Worm (Caenorhabditis elegans) whole organism, L4 larva: Measurements from ENCODE around the gene C10B5.1.
A peak's percentile ranks its signal among the peaks of the same experiment; 100 is the strongest.
"Not testable (repeated sequence)": the region's sequence is repeated elsewhere in the genome, so short reads cannot be mapped to it uniquely, and the experiment has no call there.

ENCODE experiments used
- F10B5.3 ChIP-seq: sonication (generic microtip); optimal IDR thresholded peaks from 2 replicates; lab custom pipeline; 2016; ENCODE audit warnings: mild to moderate bottlenecking, missing genetic modification characterization, missing compliant biosample characterization
- F44E2.7 ChIP-seq: fragments of 200-800 bp; sonication (Bioruptor generic); IDR thresholded peaks from 2 replicates; pipeline ENCODE4 v2.1.2; 2022; ENCODE audit warnings: missing genetic modification characterization, missing compliant biosample characterization
- R02D3.7 ChIP-seq: fragments of 150-350 bp; sonication (generic microtip); optimal IDR thresholded peaks from 3 replicates; lab custom pipeline; 2014; ENCODE audit warnings: missing biosample characterization, missing genetic modification characterization
- T26A8.4 ChIP-seq: fragments of 200-800 bp; sonication (Bioruptor generic); IDR thresholded peaks from 2 replicates; pipeline ENCODE4 v1.3.6; 2022; ENCODE audit warnings: missing genetic modification characterization, missing compliant biosample characterization
- Y48G9A.11 ChIP-seq: fragments of 200-800 bp; sonication (Bioruptor generic); IDR thresholded peaks from 2 replicates; pipeline ENCODE4 v1.3.6; 2022; ENCODE audit warnings: missing genetic modification reagents, missing genetic modification characterization, missing compliant biosample characterization
- ZK337.2 ChIP-seq: fragments of 200-800 bp; sonication (Bioruptor generic); IDR thresholded peaks from 2 replicates; pipeline ENCODE4 v1.3.6; 2022; ENCODE audit warnings: missing genetic modification reagents, missing genetic modification characterization, missing compliant biosample characterization
- arid-1 ChIP-seq: fragments of 200-800 bp; sonication (Bioruptor generic); conservative IDR thresholded peaks from 2 replicates; pipeline ENCODE4 v1.3.6; 2022; ENCODE audit warnings: missing genetic modification reagents, missing genetic modification characterization, missing compliant biosample characterization
- ceh-20 ChIP-seq: fragments of 200-800 bp; sonication (Bioruptor generic); IDR thresholded peaks from 2 replicates; pipeline ENCODE4 v1.3.6; 2022; ENCODE audit warnings: missing genetic modification reagents, missing genetic modification characterization, missing compliant biosample characterization
- ces-1 ChIP-seq: fragments of 150-350 bp; sonication (generic microtip); optimal IDR thresholded peaks from 4 replicates; lab custom pipeline; 2014; ENCODE audit warnings: missing biosample characterization, missing genetic modification reagents, missing genetic modification characterization
- dmd-6 ChIP-seq: fragments of 200-800 bp; sonication (Bioruptor generic); IDR thresholded peaks from 2 replicates; pipeline ENCODE4 v1.3.6; 2022; ENCODE audit warnings: missing genetic modification reagents, missing genetic modification characterization, missing compliant biosample characterization
- dmd-9 ChIP-seq: fragments of 200-800 bp; sonication (Bioruptor generic); IDR thresholded peaks from 2 replicates; pipeline ENCODE4 v1.3.6; 2022; ENCODE audit warnings: missing genetic modification reagents, missing genetic modification characterization, missing compliant biosample characterization
- dpl-1 ChIP-seq: fragments of 150-350 bp; optimal IDR thresholded peaks from 2 replicates; lab custom pipeline; 2014; ENCODE audit warnings: missing biosample characterization, missing genetic modification reagents, missing genetic modification characterization
- duxl-1 ChIP-seq: sonication (generic microtip); optimal IDR thresholded peaks from 2 replicates; lab custom pipeline; 2016; ENCODE audit warnings: mild to moderate bottlenecking, missing genetic modification characterization, moderate library complexity, missing compliant biosample characterization; ENCODE audit not compliant: poor library complexity
- dve-1 ChIP-seq: sonication (generic microtip); optimal IDR thresholded peaks from 2 replicates; lab custom pipeline; 2017; ENCODE audit warnings: antibody characterized with exemption, mild to moderate bottlenecking, missing genetic modification characterization, missing compliant biosample characterization; ENCODE audit not compliant: insufficient read depth
- egl-43 ChIP-seq: fragments of 200-800 bp; sonication (Bioruptor generic); IDR thresholded peaks from 2 replicates; pipeline ENCODE4 v1.3.6; 2022; ENCODE audit warnings: missing genetic modification reagents, missing genetic modification characterization, missing compliant biosample characterization
- hlh-11 ChIP-seq: fragments of 200-800 bp; sonication (Bioruptor generic); optimal IDR thresholded peaks from 2 replicates; lab custom pipeline; 2018; ENCODE audit warnings: mild to moderate bottlenecking, missing genetic modification characterization, missing compliant biosample characterization
- hmg-1.1 ChIP-seq: fragments of 200-800 bp; sonication (Bioruptor generic); IDR thresholded peaks from 2 replicates; pipeline ENCODE4 v1.3.6; 2022; ENCODE audit warnings: missing genetic modification reagents, missing genetic modification characterization, missing compliant biosample characterization
- lim-7 ChIP-seq: fragments of 200-800 bp; sonication (Bioruptor generic); IDR thresholded peaks from 2 replicates; pipeline ENCODE4 v1.3.6; 2022; ENCODE audit warnings: missing genetic modification characterization, missing compliant biosample characterization
- lin-1 ChIP-seq: fragments of 200-800 bp; sonication (Bioruptor generic); IDR thresholded peaks from 2 replicates; pipeline ENCODE4 v1.3.6; 2022; ENCODE audit warnings: missing genetic modification reagents, missing genetic modification characterization, missing compliant biosample characterization
- lin-29 ChIP-seq: fragments of 200-800 bp; sonication (Bioruptor generic); IDR thresholded peaks from 2 replicates; pipeline ENCODE4 v1.3.6; 2022; ENCODE audit warnings: missing genetic modification reagents, missing genetic modification characterization, missing compliant biosample characterization
- lin-38 ChIP-seq: fragments of 200-800 bp; sonication (Bioruptor generic); IDR thresholded peaks from 2 replicates; pipeline ENCODE4 v1.3.6; 2022; ENCODE audit warnings: missing genetic modification reagents, missing genetic modification characterization, missing compliant biosample characterization
- lin-39 ChIP-seq: fragments of 150-350 bp; optimal IDR thresholded peaks from 2 replicates; lab custom pipeline; 2014; ENCODE audit warnings: missing biosample characterization, missing genetic modification reagents, missing genetic modification characterization
- lsy-2 ChIP-seq, 2 experiments: fragments of 150-350 bp in 1 of 2; sonication (generic microtip) in 1 of 2; optimal IDR thresholded peaks; 2 replicates each; lab custom pipeline; 2014 to 2017; ENCODE audit warnings: missing biosample characterization in 2 of 2, missing genetic modification characterization in 2 of 2
- mdt-29 ChIP-seq: fragments of 200-800 bp; sonication (Bioruptor generic); IDR thresholded peaks from 2 replicates; pipeline ENCODE4 v1.3.6; 2022; ENCODE audit warnings: missing genetic modification reagents, missing genetic modification characterization, missing compliant biosample characterization
- mep-1 ChIP-seq: fragments of 150-350 bp; sonication (generic microtip); optimal IDR thresholded peaks from 3 replicates; lab custom pipeline; 2014; ENCODE audit warnings: missing biosample characterization, missing genetic modification characterization
- mes-2 ChIP-seq: sonication (generic microtip); optimal IDR thresholded peaks from 2 replicates; lab custom pipeline; 2016; ENCODE audit warnings: missing genotype, mild to moderate bottlenecking, missing genetic modification characterization, missing compliant biosample characterization; ENCODE audit not compliant: poor library complexity, severe bottlenecking
- mxl-3 ChIP-seq: fragments of 200-800 bp; sonication (Bioruptor generic); optimal IDR thresholded peaks from 2 replicates; lab custom pipeline; 2018; ENCODE audit warnings: mild to moderate bottlenecking, missing genetic modification characterization, missing compliant biosample characterization
- nhr-102 ChIP-seq: sonication (generic microtip); optimal IDR thresholded peaks from 2 replicates; lab custom pipeline; 2016; ENCODE audit warnings: mild to moderate bottlenecking, missing genetic modification characterization, moderate library complexity, missing compliant biosample characterization
- nhr-111 ChIP-seq: fragments of 200-800 bp; sonication (Bioruptor generic); optimal IDR thresholded peaks from 2 replicates; lab custom pipeline; 2018; ENCODE audit warnings: mild to moderate bottlenecking, missing genetic modification characterization, missing compliant biosample characterization
- nhr-237 ChIP-seq: sonication (generic microtip); optimal IDR thresholded peaks from 2 replicates; lab custom pipeline; 2017; ENCODE audit warnings: missing biosample characterization, missing genetic modification characterization
- nhr-42 ChIP-seq: fragments of 200-800 bp; sonication (Bioruptor generic); IDR thresholded peaks from 2 replicates; pipeline ENCODE4 v1.3.6; 2022; ENCODE audit warnings: missing genetic modification characterization, missing compliant biosample characterization
- nhr-6 ChIP-seq: fragments of 150-350 bp; optimal IDR thresholded peaks from 2 replicates; lab custom pipeline; 2014; ENCODE audit warnings: missing biosample characterization, missing genetic modification characterization
- pha-4 ChIP-seq, 2 experiments: fragments of 150-350 bp in 1 of 2; fragments of 200-800 bp in 1 of 2; sonication (Bioruptor generic) in 1 of 2; IDR thresholded peaks in 1 of 2; optimal IDR thresholded peaks in 1 of 2; 2 replicates each; pipeline versions ENCODE4 v1.3.6 to Lab custom; 2014 to 2022; ENCODE audit warnings: missing genetic modification characterization in 2 of 2, missing genetic modification reagents in 2 of 2, missing biosample characterization in 1 of 2, missing compliant biosample characterization in 1 of 2
- php-3 ChIP-seq: fragments of 200-800 bp; sonication (Bioruptor generic); IDR thresholded peaks from 2 replicates; pipeline ENCODE4 v1.3.6; 2022; ENCODE audit warnings: missing genetic modification reagents, missing genetic modification characterization, missing compliant biosample characterization
- set-16 ChIP-seq: fragments of 200-800 bp; sonication (Bioruptor generic); IDR thresholded peaks from 2 replicates; pipeline ENCODE4 v1.3.6; 2022; ENCODE audit warnings: missing genetic modification reagents, missing genetic modification characterization, missing compliant biosample characterization
- spr-1 ChIP-seq: sonication (generic microtip); optimal IDR thresholded peaks from 2 replicates; lab custom pipeline; 2016; ENCODE audit warnings: mild to moderate bottlenecking, missing genetic modification characterization, missing compliant biosample characterization
- spr-3 ChIP-seq: fragments of 200-800 bp; sonication (Bioruptor generic); optimal IDR thresholded peaks from 2 replicates; lab custom pipeline; 2018; ENCODE audit warnings: mild to moderate bottlenecking, missing genetic modification characterization, missing compliant biosample characterization
- tag-97 ChIP-seq: fragments of 200-800 bp; sonication (Bioruptor generic); IDR thresholded peaks from 2 replicates; pipeline ENCODE4 v1.3.6; 2022; ENCODE audit warnings: missing genetic modification characterization, missing compliant biosample characterization
- tra-1 ChIP-seq: fragments of 200-800 bp; sonication (Bioruptor generic); IDR thresholded peaks from 2 replicates; pipeline ENCODE4 v1.3.6; 2022; ENCODE audit warnings: missing genetic modification reagents, missing genetic modification characterization, missing compliant biosample characterization
- unc-130 ChIP-seq: sonication (generic microtip); optimal IDR thresholded peaks from 2 replicates; lab custom pipeline; 2016; ENCODE audit warnings: missing genetic modification reagents, missing genetic modification characterization, missing compliant biosample characterization
- zip-11 ChIP-seq: fragments of 200-800 bp; sonication (Bioruptor generic); IDR thresholded peaks from 2 replicates; pipeline ENCODE4 v1.3.6; 2022; ENCODE audit warnings: missing genetic modification characterization, missing compliant biosample characterization
- zip-2 ChIP-seq: fragments of 150-350 bp; optimal IDR thresholded peaks from 2 replicates; lab custom pipeline; 2014; ENCODE audit warnings: missing biosample characterization, missing genetic modification characterization

Gene C10B5.1

ce11 chrV:8580961-8581360, at the start of gene C10B5.1:
C10B5.1 (plus strand) TSS chrV:8581261.
- TF ChIP-seq mdt-29 (GFP tag; lab: Robert Waterston, UW): no peak
- no peak for TF ChIP-seq zip-2 (tag; lab: Kevin White, UChicago)
- TF ChIP-seq ceh-20 (GFP tag; lab: Robert Waterston, UW): no peak
- TF ChIP-seq hmg-1.1 (GFP tag; lab: Robert Waterston, UW): no peak
- TF ChIP-seq ces-1 (GFP tag; lab: Kevin White, UChicago): no peak
- TF ChIP-seq lin-1: no peak
- TF ChIP-seq lin-39 (tag; lab: Kevin White, UChicago): no peak
- TF ChIP-seq spr-1: no peak
- no peak for TF ChIP-seq tag-97 (GFP tag; lab: Robert Waterston, UW)
- no peak for TF ChIP-seq F44E2.7 (GFP tag; lab: Robert Waterston, UW)
- TF ChIP-seq mep-1 (tag; lab: Kevin White, UChicago): no peak
- TF ChIP-seq arid-1: no peak

- TF ChIP-seq set-16 (GFP tag; lab: Robert Waterston, UW): peak; percentile 37; the same call in 1 of the 2 replicates
These were observed 48.0 kb upstream of the C10B5.1 start, which contains the start of the genes his-8 and his-7 for ce11 chrV:8533067-8533466. his-8 (minus strand) TSS chrV:8533086. his-7 (plus strand) TSS chrV:8533379.

- TF ChIP-seq Y48G9A.11 (GFP tag; lab: Robert Waterston, UW) (no peak), set-16 (GFP tag; lab: Robert Waterston, UW) (no peak), spr-3 (GFP tag; lab: Kevin White, UChicago) (no peak), lin-38 (GFP tag; lab: Robert Waterston, UW) (no peak), lim-7 (GFP tag; lab: Robert Waterston, UW) (no peak), nhr-111 (no peak), R02D3.7 (tag; lab: Kevin White, UChicago) (no peak), tra-1 (GFP tag; lab: Robert Waterston, UW) (no peak), F44E2.7 (GFP tag; lab: Robert Waterston, UW) (no peak), dmd-9 (no peak), unc-130 (no peak), dpl-1 (GFP tag; lab: Kevin White, UChicago) (no peak), dve-1 (tag; lab: Kevin White, UChicago) (no peak), zip-11 (no peak), F10B5.3 (tag; lab: Kevin White, UChicago) (no peak), zip-2 (tag; lab: Kevin White, UChicago) (no peak), lsy-2 (tag; optimal IDR thresholded peaks at IDR 0.05; lab: Kevin White, UChicago) (no peak), nhr-237 (tag; lab: Kevin White, UChicago) (no peak), ZK337.2 (no peak), nhr-6 (tag; lab: Kevin White, UChicago) (no peak)
These were observed 47.1 kb upstream of the C10B5.1 start for ce11 chrV:8533916-8534315.

- TF ChIP-seq set-16 (GFP tag; lab: Robert Waterston, UW) (peak; percentile 70), nhr-102 (tag; lab: Kevin White, UChicago) (peak; percentile 61), dmd-6 (GFP tag; lab: Robert Waterston, UW) (peak; percentile 66), tra-1 (GFP tag; lab: Robert Waterston, UW) (peak; percentile 14; the same call in 1 of the 2 replicates), egl-43 (GFP tag; lab: Robert Waterston, UW) (peak; percentile 56; the same call in 1 of the 2 replicates), dmd-9 (0 out of 2 replicates have a peak, but pooled peaks have one; percentile 27), hmg-1.1 (GFP tag; lab: Robert Waterston, UW) (peak; percentile 30; the same call in 1 of the 2 replicates), mxl-3 (GFP tag; lab: Kevin White, UChicago) (peak; percentile 5), php-3 (GFP tag; lab: Robert Waterston, UW) (peak; percentile 74; the same call in 1 of the 2 replicates), duxl-1 (tag; lab: Kevin White, UChicago) (peak; percentile 16), T26A8.4 (GFP tag; lab: Robert Waterston, UW) (peak; percentile 80), hlh-11 (tag; lab: Kevin White, UChicago) (peak; percentile 64), lin-29 (GFP tag; lab: Robert Waterston, UW) (0 out of 2 replicates have a peak, but pooled peaks have one; percentile 12), mes-2 (tag; lab: Kevin White, UChicago) (peak; percentile 48), F10B5.3 (tag; lab: Kevin White, UChicago) (peak; percentile 60), lin-1 (0 out of 2 replicates have a peak, but pooled peaks have one; percentile 16), nhr-42 (GFP tag; lab: Robert Waterston, UW) (peak; percentile 80), pha-4 (GFP tag; IDR thresholded peaks at IDR 0.05; lab: Robert Waterston, UW) (peak; percentile 89)
- not testable (repeated sequence) for TF ChIP-seq pha-4 (tag; optimal IDR thresholded peaks at IDR 0.05; lab: Kevin White, UChicago)
These were observed 46.4 kb upstream of the C10B5.1 start, which contains the start of the genes his-6 and his-5 for ce11 chrV:8534534-8535283. his-6 (minus strand) TSS chrV:8534977. his-5 (plus strand) TSS chrV:8535214.
